Fruit fly (Drosophila melanogaster): ENCODE data around the gene CG9592.
A peak's percentile ranks its signal among the peaks of the same experiment; 100 is the strongest.

The CG9592 gene

DNA sequence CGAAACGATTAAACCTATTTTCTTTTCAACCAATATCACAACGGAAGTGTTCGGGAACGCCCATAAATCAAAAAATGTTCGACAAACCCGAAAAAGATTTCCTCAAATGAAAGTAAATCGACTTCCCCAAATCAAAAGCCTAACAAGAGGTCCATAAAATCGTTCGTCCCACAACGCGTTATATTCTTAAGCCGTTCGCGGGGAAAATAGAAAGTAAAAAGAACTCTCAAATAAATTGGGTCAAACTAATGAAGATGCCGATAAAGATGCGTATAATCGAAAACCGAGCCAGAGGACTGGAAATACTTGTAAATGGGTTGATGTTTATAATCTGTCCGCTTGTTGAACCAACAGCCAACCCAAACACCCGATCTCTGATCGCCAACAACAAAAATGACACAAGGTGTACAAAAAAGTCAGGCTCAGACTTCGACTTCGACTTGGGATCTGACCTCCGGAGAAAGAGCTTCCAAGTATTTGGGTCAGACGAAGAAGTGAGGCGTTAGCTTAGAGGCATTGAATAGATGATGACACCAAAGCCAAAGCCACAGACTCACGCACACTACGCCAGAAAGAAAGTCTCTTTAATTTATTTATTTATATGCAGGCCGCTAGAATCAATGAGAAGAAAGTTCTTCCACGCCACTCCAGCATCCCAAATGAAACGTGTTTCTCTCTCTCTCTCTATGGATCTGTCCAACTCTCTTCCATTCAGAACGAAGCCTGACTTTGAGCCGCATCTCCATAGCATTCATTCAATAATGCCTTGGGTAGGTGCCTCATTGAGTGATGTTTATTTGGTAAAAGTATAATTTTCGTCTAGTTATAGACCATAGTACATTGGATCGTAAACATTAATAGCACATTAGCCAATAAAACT lies 5.1 kb downstream of the CG9592 start (continued):
- no peak for TF ChIP-seq CG12155 (GFP tag; optimal IDR thresholded peaks at IDR 0.05)
- TF ChIP-seq fd64A (GFP tag; optimal IDR thresholded peaks at IDR 0.05): no peak
- TF ChIP-seq aop (GFP tag; IDR thresholded peaks at IDR 0.05): no peak
- no peak for TF ChIP-seq Scr (GFP tag; IDR thresholded peaks at IDR 0.05; ENCODE audit: partially characterized antibody)
- peak in 1 of 2 experiments; percentile 19 for TF ChIP-seq Trl (optimal IDR thresholded peaks at IDR 0.05)
- no peak for TF ChIP-seq Trl (GFP tag; optimal IDR thresholded peaks at IDR 0.05)
- TF ChIP-seq hbn (GFP tag; IDR thresholded peaks at IDR 0.05; ENCODE audit: partially characterized antibody): no peak
- no peak for TF ChIP-seq stwl (tag; optimal IDR thresholded peaks at IDR 0.05)
- TF ChIP-seq croc (GFP tag; conservative IDR thresholded peaks at IDR 0.05): no peak
- TF ChIP-seq CG4282 (GFP tag; optimal IDR thresholded peaks at IDR 0.05): no peak
- TF ChIP-seq wek (GFP tag; optimal IDR thresholded peaks at IDR 0.05): no peak
- TF ChIP-seq CG6854 (GFP tag; optimal IDR thresholded peaks at IDR 0.05): no peak
- TF ChIP-seq dati (GFP tag; IDR thresholded peaks at IDR 0.05): no peak
- no peak for TF ChIP-seq dmrt11E (tag; optimal IDR thresholded peaks at IDR 0.05)
- TF ChIP-seq Awh (GFP tag; IDR thresholded peaks at IDR 0.05): no peak
- TF ChIP-seq NFAT (GFP tag; IDR thresholded peaks at IDR 0.05): no peak
- peak; percentile 30 for TF ChIP-seq CG10431 (GFP tag; optimal IDR thresholded peaks at IDR 0.05)
- no peak for TF ChIP-seq CG7271 (tag; optimal IDR thresholded peaks at IDR 0.05)
- peak; percentile 71 for TF ChIP-seq pros (GFP tag; optimal IDR thresholded peaks at IDR 0.05)
- no peak for TF ChIP-seq lov (optimal IDR thresholded peaks at IDR 0.05)
- no peak for TF ChIP-seq lov (GFP tag; IDR thresholded peaks at IDR 0.05)
- no peak for TF ChIP-seq CG6175 (GFP tag; IDR thresholded peaks at IDR 0.05)
- no peak for TF ChIP-seq CG13123 (GFP tag; optimal IDR thresholded peaks at IDR 0.05)
- no peak for TF ChIP-seq hth (optimal IDR thresholded peaks at IDR 0.05)
- TF ChIP-seq CG6791 (GFP tag; IDR thresholded peaks at IDR 0.05; ENCODE audit: partially characterized antibody): no peak
- TF ChIP-seq nom (GFP tag; optimal IDR thresholded peaks at IDR 0.05): no peak
- TF ChIP-seq Taf1 (GFP tag; IDR thresholded peaks at IDR 0.05): no peak
- TF ChIP-seq CG17186 (GFP tag; optimal IDR thresholded peaks at IDR 0.05): no peak
- TF ChIP-seq Blimp-1 (GFP tag; optimal IDR thresholded peaks at IDR 0.05): peak; percentile 96
- TF ChIP-seq CG15479 (GFP tag; optimal IDR thresholded peaks at IDR 0.05): no peak
- TF ChIP-seq Ptx1 (GFP tag; IDR thresholded peaks at IDR 0.05): no peak
- no peak for TF ChIP-seq NC2β (GFP tag; optimal IDR thresholded peaks at IDR 0.05)
- TF ChIP-seq Fer2 (tag; optimal IDR thresholded peaks at IDR 0.05): no peak
- TF ChIP-seq fd102C (GFP tag; optimal IDR thresholded peaks at IDR 0.05): no peak
- TF ChIP-seq Sox100B (GFP tag; optimal IDR thresholded peaks at IDR 0.05): no peak
- TF ChIP-seq dpn (GFP tag; optimal IDR thresholded peaks at IDR 0.05): no peak
- TF ChIP-seq CG7987 (GFP tag; optimal IDR thresholded peaks at IDR 0.05): no peak
- no peak for TF ChIP-seq Lim3 (GFP tag; IDR thresholded peaks at IDR 0.05)
- TF ChIP-seq sens (GFP tag): peak; percentile 57
- TF ChIP-seq Optix (GFP tag; IDR thresholded peaks at IDR 0.05): no peak
- TF ChIP-seq CG16863 (GFP tag; optimal IDR thresholded peaks at IDR 0.05): no peak
- no peak for TF ChIP-seq ara (GFP tag; IDR thresholded peaks at IDR 0.05)
- TF ChIP-seq otp (GFP tag; IDR thresholded peaks at IDR 0.05): no peak
- TF ChIP-seq CG9727 (GFP tag; optimal IDR thresholded peaks at IDR 0.05): no peak
- no peak for TF ChIP-seq bsh (GFP tag; optimal IDR thresholded peaks at IDR 0.05)
- peak; percentile 74 for TF ChIP-seq kni (GFP tag; optimal IDR thresholded peaks at IDR 0.05)
- no peak for TF ChIP-seq Hey (tag; optimal IDR thresholded peaks at IDR 0.05)
- no peak for TF ChIP-seq chinmo (GFP tag; IDR thresholded peaks at IDR 0.05; ENCODE audit: partially characterized antibody)
- TF ChIP-seq ken (GFP tag; IDR thresholded peaks at IDR 0.05): no peak
- TF ChIP-seq CG3726 (GFP tag; IDR thresholded peaks at IDR 0.05): no peak

Measured in whole organism, embryonic.